Worm (Caenorhabditis elegans): Measurements from ENCODE around the gene col-185.

DNA sequence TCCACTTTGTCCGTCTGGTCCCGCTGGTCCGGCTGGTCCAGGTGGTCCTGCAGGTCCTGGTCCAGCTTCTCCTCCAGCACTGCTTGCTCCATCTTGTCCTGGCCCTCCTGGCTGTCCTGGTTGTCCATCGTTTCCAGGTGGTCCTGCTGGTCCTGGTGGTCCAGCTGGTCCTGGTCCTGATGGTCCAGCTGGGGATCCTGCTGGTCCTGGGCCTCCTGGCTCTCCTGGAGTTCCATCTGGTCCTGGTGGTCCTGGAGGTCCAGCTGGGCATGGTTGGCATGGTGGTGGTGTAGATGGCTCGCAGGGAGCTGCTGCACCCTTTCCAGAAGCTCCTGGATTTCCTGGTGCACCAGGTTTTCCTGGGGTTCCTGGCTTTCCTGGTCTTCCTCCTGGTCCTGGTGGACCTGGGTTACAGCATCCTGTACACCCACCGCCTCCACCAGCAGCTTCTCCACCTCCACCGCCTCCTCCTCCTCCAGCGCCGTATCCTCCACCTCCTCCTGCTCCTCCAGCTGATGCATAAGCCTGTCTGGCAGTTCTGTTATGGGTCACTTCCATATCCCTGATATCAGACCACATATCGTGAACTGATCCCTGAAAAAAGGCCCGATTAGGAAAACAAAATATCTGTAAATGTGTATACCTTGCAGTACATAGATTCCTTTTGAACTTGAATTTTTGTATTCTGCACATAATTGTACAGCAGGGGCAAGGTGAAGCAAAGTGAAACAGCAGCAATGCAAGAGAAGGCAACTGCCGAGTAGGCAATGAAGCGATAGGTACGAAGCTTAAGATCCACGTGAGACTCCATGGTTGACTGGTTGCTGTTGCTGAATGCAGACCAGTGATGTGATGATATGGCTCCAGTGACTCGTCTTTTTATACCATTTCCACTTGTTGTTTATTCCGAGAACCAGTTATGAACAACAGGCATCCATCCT, 43.7 kb downstream of the col-185 start, which contains the start of gene col-183:
- no peak for TF ChIP-seq K11D2.4 (GFP tag; IDR thresholded peaks at IDR 0.05)
- TF ChIP-seq Y53G8AR.9 (GFP tag; conservative IDR thresholded peaks at IDR 0.05): no peak
- no peak for TF ChIP-seq Y95B8A.8 (GFP tag; IDR thresholded peaks at IDR 0.05)
- TF ChIP-seq nhr-179 (tag; optimal IDR thresholded peaks at IDR 0.05): no peak
- TF ChIP-seq B0261.1 (tag; optimal IDR thresholded peaks at IDR 0.05): no peak
- no peak for TF ChIP-seq sptf-2 (GFP tag; optimal IDR thresholded peaks at IDR 0.05)
- no peak for TF ChIP-seq B0019.2 (GFP tag; conservative IDR thresholded peaks at IDR 0.05)
- no peak for TF ChIP-seq lin-40 (tag; optimal IDR thresholded peaks at IDR 0.05)
- no peak for TF ChIP-seq snpc-1.1 (tag; optimal IDR thresholded peaks at IDR 0.05; ENCODE audit: insufficient read depth)
- TF ChIP-seq Y53F4B.3 (GFP tag; IDR thresholded peaks at IDR 0.05): no peak
